Fruit fly (Drosophila melanogaster) whole organism: ENCODE results near the gene CG4653.

Experiments
- CG8478 ChIP-seq: fragments of >200 bp; optimal IDR thresholded peaks from 2 replicates; lab custom pipeline; 2018; ENCODE audit warnings: inconsistent platforms
- Dll ChIP-seq: fragments of >200 bp; optimal IDR thresholded peaks from 2 replicates; lab custom pipeline; 2017
- EcR ChIP-seq, 2 experiments: fragments of >200 bp; optimal IDR thresholded peaks; 2 replicates each; lab custom pipeline; 2017; ENCODE audit warnings: missing biosample characterization in 2 of 2, missing genetic modification characterization in 2 of 2, missing genetic modification reagents in 2 of 2
- pan ChIP-seq: fragments of >200 bp; optimal IDR thresholded peaks from 2 replicates; lab custom pipeline; 2017
- psq ChIP-seq: fragments of >200 bp; optimal IDR thresholded peaks from 2 replicates; lab custom pipeline; 2017
- usp ChIP-seq: fragments of >200 bp; optimal IDR thresholded peaks from 2 replicates; lab custom pipeline; 2017; ENCODE audit warnings: missing biosample characterization, missing genetic modification characterization, mixed read lengths

Gene CG4653

dm6 chrX:16677163-16677562, 26.7 kb upstream of the CG4653 start:
- TF ChIP-seq EcR (GFP tag; optimal IDR thresholded peaks at IDR 0.05; lab: Kevin White, UChicago) (no peak), pan (lab: Kevin White, UChicago) (no peak), usp (no peak), psq (lab: Kevin White, UChicago) (no peak), Dll (lab: Kevin White, UChicago) (no peak), CG8478 (lab: Kevin White, UChicago) (no peak)

DNA sequence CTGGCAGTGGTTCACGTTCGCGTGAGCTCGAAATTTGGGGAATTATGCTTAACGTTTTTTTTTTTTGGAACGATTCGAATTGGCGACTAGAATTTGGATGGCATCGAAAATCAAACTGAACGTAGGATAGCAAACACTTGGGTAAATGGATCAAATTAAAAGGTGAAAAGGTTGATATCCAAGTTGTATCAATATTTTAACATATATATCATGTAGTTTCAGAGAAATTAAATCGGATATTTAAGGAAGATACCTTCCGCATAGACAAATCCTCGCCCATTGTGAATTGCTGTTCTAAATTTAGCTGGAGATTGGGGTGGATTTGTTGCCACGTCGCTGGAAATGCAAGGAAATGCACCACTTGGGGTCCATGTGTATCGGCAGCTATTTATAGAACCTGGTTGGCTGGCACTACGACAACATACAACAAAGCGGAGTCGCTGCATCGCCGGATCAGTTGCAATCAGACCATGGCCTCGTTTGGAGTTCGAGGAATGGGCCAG, 25.0 kb upstream of the CG4653 start, which contains the start of the genes CG13010 and sing:
TSS of gene CG13010 (minus strand) at position 101 of the 503 bp plus-strand sequence.
TSS of gene sing (plus strand) at position 453 of the 503 bp plus-strand sequence.
- no peak for TF ChIP-seq psq (lab: Kevin White, UChicago)
- no peak for TF ChIP-seq Dll (lab: Kevin White, UChicago)
- TF ChIP-seq EcR (GFP tag; optimal IDR thresholded peaks at IDR 0.05; lab: Kevin White, UChicago) = no peak
- TF ChIP-seq usp = no peak
- no peak for TF ChIP-seq CG8478 (lab: Kevin White, UChicago)
- TF ChIP-seq pan (lab: Kevin White, UChicago) = no peak

DNA sequence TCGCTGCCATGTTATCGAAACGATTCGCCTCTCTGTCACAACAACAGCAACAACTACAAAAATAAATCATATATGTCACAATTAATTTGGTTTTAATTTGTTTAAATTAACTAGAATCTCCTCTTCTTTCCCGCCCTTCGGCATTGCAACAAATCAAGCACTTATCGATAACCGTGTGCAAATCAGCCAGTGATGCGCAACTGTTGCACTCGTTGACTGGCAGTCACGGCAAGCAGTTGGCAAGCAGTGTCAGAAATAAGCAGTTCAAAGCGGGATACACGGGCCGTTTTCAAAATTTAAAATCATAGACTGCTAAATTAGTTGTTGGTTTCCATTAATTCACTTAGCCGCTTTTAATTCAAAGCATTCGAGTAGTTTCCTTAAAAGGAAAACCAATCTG, 20.1 kb upstream of the CG4653 start, which contains the start of gene Axs:
TSS of gene Axs (minus strand) at position 131 of the 400 bp plus-strand sequence.
- TF ChIP-seq Dll (lab: Kevin White, UChicago) (no peak), pan (lab: Kevin White, UChicago) (no peak), usp (no peak)

- TF ChIP-seq psq (lab: Kevin White, UChicago) (no peak), CG8478 (lab: Kevin White, UChicago) (no peak), EcR (GFP tag; optimal IDR thresholded peaks at IDR 0.05; lab: Kevin White, UChicago) (no peak)
These were observed 16.3 kb upstream of the CG4653 start for dm6 chrX:16687400-16688105.

- no peak for TF ChIP-seq CG8478 (lab: Kevin White, UChicago)
- no peak for TF ChIP-seq pan (lab: Kevin White, UChicago)
- no peak for TF ChIP-seq Dll (lab: Kevin White, UChicago)
- no peak for TF ChIP-seq EcR (GFP tag; optimal IDR thresholded peaks at IDR 0.05; lab: Kevin White, UChicago)
- no peak for TF ChIP-seq usp
- no peak for TF ChIP-seq psq (lab: Kevin White, UChicago)
These were observed 15.8 kb upstream of the CG4653 start for dm6 chrX:16688106-16688459.

dm6 chrX:16689339-16689738, 14.5 kb upstream of the CG4653 start:
- TF ChIP-seq Dll (lab: Kevin White, UChicago) = no peak
- TF ChIP-seq EcR (GFP tag; optimal IDR thresholded peaks at IDR 0.05; lab: Kevin White, UChicago) = no peak
- TF ChIP-seq CG8478 (lab: Kevin White, UChicago) = no peak

DNA sequence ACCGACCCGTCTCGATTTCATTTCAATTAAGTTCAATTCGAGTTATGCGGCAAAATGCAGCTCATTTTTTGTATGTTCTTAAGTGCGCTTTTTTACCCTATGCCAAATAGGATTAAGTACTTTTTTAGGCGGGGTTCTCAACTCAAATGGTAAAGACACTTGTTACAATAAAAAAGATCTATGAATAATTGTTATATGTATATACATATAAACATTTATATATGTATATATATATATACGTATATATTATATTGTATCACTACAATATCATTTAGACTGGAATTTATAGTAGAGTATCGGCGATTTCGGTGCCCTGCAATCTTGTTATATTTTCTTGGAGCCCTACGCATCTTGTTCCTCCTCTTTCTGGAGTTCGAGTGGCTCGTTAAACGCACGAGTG, 13.9 kb upstream of the CG4653 start:
- TF ChIP-seq usp (no peak), CG8478 (lab: Kevin White, UChicago) (no peak), EcR (GFP tag; optimal IDR thresholded peaks at IDR 0.05; lab: Kevin White, UChicago) (no peak), psq (lab: Kevin White, UChicago) (no peak), Dll (lab: Kevin White, UChicago) (no peak), pan (lab: Kevin White, UChicago) (no peak)

DNA sequence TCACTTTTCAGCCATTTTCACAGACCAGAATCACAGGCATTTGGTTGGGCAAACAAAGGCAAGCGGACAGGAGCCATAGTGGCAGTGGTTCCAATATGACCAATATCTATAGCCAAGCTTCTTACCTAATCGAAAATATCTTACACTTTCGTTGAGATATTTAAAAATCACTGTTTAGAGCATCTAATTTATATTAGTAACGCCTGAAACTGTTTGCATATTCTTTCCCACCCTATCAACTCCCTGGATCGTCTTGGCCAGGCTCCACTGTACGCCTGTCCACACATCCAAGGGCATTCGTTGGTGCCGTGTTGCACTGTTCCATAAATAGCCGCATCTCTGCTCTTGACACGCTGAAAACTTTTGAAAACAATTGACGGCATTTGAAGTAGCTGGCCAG, 13.4 kb upstream of the CG4653 start:
- TF ChIP-seq Dll (lab: Kevin White, UChicago) (no peak), pan (lab: Kevin White, UChicago) (no peak), usp (no peak), psq (lab: Kevin White, UChicago) (no peak), EcR (GFP tag; optimal IDR thresholded peaks at IDR 0.05; lab: Kevin White, UChicago) (no peak), CG8478 (lab: Kevin White, UChicago) (no peak)

- TF ChIP-seq usp = no peak
- TF ChIP-seq Dll (lab: Kevin White, UChicago) = no peak
- TF ChIP-seq psq (lab: Kevin White, UChicago) = no peak
- no peak for TF ChIP-seq EcR (GFP tag; optimal IDR thresholded peaks at IDR 0.05; lab: Kevin White, UChicago)
- no peak for TF ChIP-seq CG8478 (lab: Kevin White, UChicago)
- no peak for TF ChIP-seq pan (lab: Kevin White, UChicago)
These were observed 12.4 kb upstream of the CG4653 start for dm6 chrX:16691440-16691839.

DNA sequence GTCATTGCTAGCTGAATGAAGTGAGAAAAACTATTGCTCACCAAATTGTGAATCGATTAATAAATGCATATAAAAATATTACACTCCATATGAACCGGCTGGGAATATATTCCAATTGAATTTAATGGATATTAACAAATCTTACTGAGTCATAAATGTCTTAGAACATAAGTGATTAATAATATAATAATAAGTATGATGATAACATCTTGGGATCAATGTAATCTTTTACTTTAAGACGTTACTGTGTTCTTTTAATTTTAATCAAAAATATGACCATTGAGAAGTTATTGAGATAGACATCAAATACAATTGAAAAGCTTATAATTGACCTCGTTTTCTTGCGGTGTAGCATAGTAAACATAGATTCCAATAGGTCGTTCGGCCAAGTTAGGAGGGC, 11.6 kb upstream of the CG4653 start:
- TF ChIP-seq pan (lab: Kevin White, UChicago) (no peak), psq (lab: Kevin White, UChicago) (no peak), EcR (GFP tag; optimal IDR thresholded peaks at IDR 0.05; lab: Kevin White, UChicago) (no peak), usp (no peak), Dll (lab: Kevin White, UChicago) (no peak), CG8478 (lab: Kevin White, UChicago) (no peak)

DNA sequence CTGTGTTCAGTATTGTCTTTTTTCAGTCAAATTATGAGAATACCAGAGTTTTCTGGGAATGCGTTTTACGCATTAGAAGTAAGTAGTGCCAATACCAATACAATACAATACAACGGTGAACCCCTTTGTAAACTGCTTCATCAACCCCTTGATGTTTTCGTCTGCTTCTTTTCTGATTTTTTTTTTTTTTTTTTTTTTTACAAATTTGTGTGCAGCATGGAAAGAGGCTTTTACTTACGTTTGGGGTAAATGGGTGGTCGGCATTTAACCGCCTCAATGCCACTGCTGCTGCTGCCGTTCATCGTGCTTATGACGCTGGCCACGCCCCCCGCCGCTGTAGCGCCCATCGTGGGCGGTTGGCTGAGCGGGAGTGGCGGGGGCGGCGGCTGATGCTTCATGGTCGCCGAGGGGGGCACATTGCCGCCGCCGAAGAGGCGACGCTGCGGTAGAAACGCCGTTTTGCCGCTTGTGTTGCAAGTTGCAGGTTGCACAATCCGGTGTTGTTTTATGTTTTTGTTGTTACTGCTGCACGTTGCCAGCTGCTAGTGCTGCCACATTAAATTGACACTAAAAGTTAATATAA, 10.0 kb upstream of the CG4653 start:
- no peak for TF ChIP-seq usp
- TF ChIP-seq pan (lab: Kevin White, UChicago) = no peak
- TF ChIP-seq CG8478 (lab: Kevin White, UChicago) = no peak
- no peak for TF ChIP-seq psq (lab: Kevin White, UChicago)
- no peak for TF ChIP-seq Dll (lab: Kevin White, UChicago)
- TF ChIP-seq EcR (GFP tag; optimal IDR thresholded peaks at IDR 0.05; lab: Kevin White, UChicago) = no peak

DNA sequence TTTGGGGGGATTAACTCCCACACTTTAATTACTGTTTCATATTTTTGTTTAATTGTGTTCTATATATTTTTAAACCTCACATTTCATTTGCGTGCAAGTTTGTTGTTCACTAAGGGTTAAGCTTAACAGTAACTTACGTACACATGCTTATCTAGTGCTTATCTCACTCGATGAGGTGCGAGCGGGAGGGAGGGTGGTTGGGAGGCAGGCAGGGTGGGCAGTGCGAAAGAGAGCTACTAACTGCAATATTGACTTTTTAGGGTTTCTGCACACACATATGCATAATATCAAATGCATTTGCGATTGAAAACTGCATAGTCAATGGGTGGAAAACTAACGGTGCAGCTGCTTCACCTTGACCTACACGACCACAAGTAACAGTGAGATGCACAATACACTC, 9.4 kb upstream of the CG4653 start:
- TF ChIP-seq CG8478 (lab: Kevin White, UChicago) (no peak), pan (lab: Kevin White, UChicago) (no peak), Dll (lab: Kevin White, UChicago) (no peak), psq (lab: Kevin White, UChicago) (no peak), EcR (GFP tag; optimal IDR thresholded peaks at IDR 0.05; lab: Kevin White, UChicago) (no peak), usp (no peak)
